Worm (Caenorhabditis elegans): ENCODE results near the gene snx-17.

- no peak for TF ChIP-seq klf-2 (GFP tag; conservative IDR thresholded peaks at IDR 0.05)
- no peak for TF ChIP-seq T22C8.4 (GFP tag; IDR thresholded peaks at IDR 0.05)
- no peak for TF ChIP-seq ref-1 (GFP tag; conservative IDR thresholded peaks at IDR 0.05)
Measured at ce11 chrX:13141440-13141839, 19.3 kb upstream of the snx-17 start, which contains the start of gene F09A5.3.
